Worm (Caenorhabditis elegans) whole organism, L4 larva: ENCODE results near the gene nas-31.

Experiments
- D1046.2 ChIP-seq: fragments of 200-800 bp; sonication (Bioruptor generic); IDR thresholded peaks from 2 replicates; pipeline ENCODE4 v1.3.6; 2022; ENCODE audit warnings: missing genetic modification characterization, missing compliant biosample characterization
- F44E2.7 ChIP-seq: fragments of 200-800 bp; sonication (Bioruptor generic); IDR thresholded peaks from 2 replicates; pipeline ENCODE4 v2.1.2; 2022; ENCODE audit warnings: missing genetic modification characterization, missing compliant biosample characterization
- aly-2 ChIP-seq: sonication (generic microtip); optimal IDR thresholded peaks from 2 replicates; lab custom pipeline; 2018; ENCODE audit warnings: missing biosample characterization, missing genetic modification characterization
- lim-7 ChIP-seq: fragments of 200-800 bp; sonication (Bioruptor generic); IDR thresholded peaks from 2 replicates; pipeline ENCODE4 v1.3.6; 2022; ENCODE audit warnings: missing genetic modification characterization, missing compliant biosample characterization
- nhr-11 ChIP-seq: fragments of 150-350 bp; optimal IDR thresholded peaks from 2 replicates; lab custom pipeline; 2014; ENCODE audit warnings: missing biosample characterization, missing genetic modification characterization
- set-16 ChIP-seq: fragments of 200-800 bp; sonication (Bioruptor generic); IDR thresholded peaks from 2 replicates; pipeline ENCODE4 v1.3.6; 2022; ENCODE audit warnings: missing genetic modification reagents, missing genetic modification characterization, missing compliant biosample characterization

DNA sequence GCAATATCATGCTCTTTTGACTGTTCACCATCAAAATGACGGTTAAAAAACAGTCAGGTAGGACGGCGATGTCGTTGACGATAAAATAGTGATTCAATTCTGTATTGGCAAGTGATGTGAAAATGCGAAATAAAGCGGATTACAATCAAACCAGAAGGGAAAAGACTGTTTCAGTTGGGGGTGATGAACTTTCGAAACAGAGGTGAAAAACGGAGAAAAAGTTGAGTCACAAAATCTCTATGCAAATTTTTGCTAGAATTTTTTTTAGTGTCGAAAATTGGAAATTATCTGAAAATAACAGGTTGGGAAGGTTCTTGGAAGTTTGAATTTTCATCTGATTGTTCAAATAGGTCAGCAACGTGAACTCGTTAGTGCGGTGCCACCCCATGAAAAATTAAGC lies at the start of gene nas-31:
- TF ChIP-seq aly-2 (tag; lab: Kevin White, UChicago): no peak
- TF ChIP-seq D1046.2 (GFP tag; lab: Robert Waterston, UW): no peak
- no peak for TF ChIP-seq set-16 (GFP tag; lab: Robert Waterston, UW)
- no peak for TF ChIP-seq F44E2.7 (GFP tag; lab: Robert Waterston, UW)
- TF ChIP-seq nhr-11 (tag; lab: Kevin White, UChicago): no peak
- no peak for TF ChIP-seq lim-7 (GFP tag; lab: Robert Waterston, UW)
